Fruit fly (Drosophila melanogaster) whole organism, embryonic: Measurements from ENCODE around the gene Nt5b.
A peak's percentile ranks its signal among the peaks of the same experiment; 100 is the strongest.

Experiments
- Bteb2 ChIP-seq: fragments of 200-800 bp; sonication (Bioruptor generic); optimal IDR thresholded peaks from 2 replicates; lab custom pipeline; 2016; ENCODE audit warnings: missing biosample characterization, missing genetic modification characterization
- CG12155 ChIP-seq: fragments of 200-800 bp; sonication (Bioruptor generic); optimal IDR thresholded peaks from 3 replicates; lab custom pipeline; 2016; ENCODE audit warnings: missing biosample characterization, missing genetic modification characterization
- CG12744 ChIP-seq: fragments of 200-800 bp; sonication (Bioruptor generic); optimal IDR thresholded peaks from 2 replicates; lab custom pipeline; 2016; ENCODE audit warnings: missing biosample characterization, missing genetic modification characterization
- CG13424 ChIP-seq: fragments of 200-800 bp; sonication (Bioruptor generic); optimal IDR thresholded peaks from 2 replicates; lab custom pipeline; 2019; ENCODE audit warnings: missing biosample characterization, mild to moderate bottlenecking, missing genetic modification characterization, moderate library complexity
- CG14050 ChIP-seq: fragments of 200-800 bp; sonication (Bioruptor generic); IDR thresholded peaks from 3 replicates; pipeline ENCODE4 v1.3.6; 2022; ENCODE audit warnings: missing biosample characterization, missing genetic modification characterization
- CG17328 ChIP-seq: fragments of 200-800 bp; sonication (Bioruptor generic); IDR thresholded peaks from 2 replicates; pipeline ENCODE4 v1.3.6; 2022; ENCODE audit warnings: missing biosample characterization, missing genetic modification characterization
- CG17385 ChIP-seq: fragments of 200-800 bp; sonication (Bioruptor generic); optimal IDR thresholded peaks from 3 replicates; lab custom pipeline; 2018; ENCODE audit warnings: missing biosample characterization, mild to moderate bottlenecking, missing genetic modification characterization
- CG2875 ChIP-seq: fragments of 200-800 bp; sonication (Bioruptor generic); optimal IDR thresholded peaks from 2 replicates; lab custom pipeline; 2017; ENCODE audit warnings: missing biosample characterization, mild to moderate bottlenecking, missing genetic modification characterization, missing genetic modification reagents
- CG30020 ChIP-seq: fragments of 200-800 bp; optimal IDR thresholded peaks from 2 replicates; lab custom pipeline; 2019; ENCODE audit warnings: missing biosample characterization, mild to moderate bottlenecking, missing genetic modification characterization, moderate library complexity
- CG4424 ChIP-seq: fragments of 200-800 bp; sonication (Bioruptor generic); optimal IDR thresholded peaks from 3 replicates; lab custom pipeline; 2016; ENCODE audit warnings: missing biosample characterization, missing genetic modification characterization
- CG6272 ChIP-seq: fragments of 200-800 bp; sonication (Bioruptor generic); IDR thresholded peaks from 2 replicates; pipeline ENCODE4 v1.3.6; 2022; ENCODE audit warnings: missing biosample characterization, missing genetic modification characterization
- CG7786 ChIP-seq: fragments of 200-800 bp; sonication (Bioruptor generic); optimal IDR thresholded peaks from 2 replicates; lab custom pipeline; 2016; ENCODE audit warnings: missing biosample characterization, missing genetic modification characterization
- CG7928 ChIP-seq: fragments of 200-800 bp; sonication (Bioruptor generic); optimal IDR thresholded peaks from 2 replicates; lab custom pipeline; 2017; ENCODE audit warnings: missing biosample characterization, mild to moderate bottlenecking, missing genetic modification characterization
- CG8089 ChIP-seq: fragments of 200-800 bp; sonication (Bioruptor generic); optimal IDR thresholded peaks from 3 replicates; lab custom pipeline; 2016; ENCODE audit warnings: missing biosample characterization, missing genetic modification characterization
- CG8290 ChIP-seq, 3 experiments: fragments of 200-800 bp; sonication (Bioruptor generic); optimal IDR thresholded peaks; 2 replicates each; lab custom pipeline; 2016 to 2019; ENCODE audit warnings: missing biosample characterization in 3 of 3, missing genetic modification characterization in 3 of 3, mild to moderate bottlenecking in 2 of 3, moderate library complexity in 1 of 3
- CkIIα-i1 ChIP-seq: fragments of 200-800 bp; sonication (Bioruptor generic); IDR thresholded peaks from 2 replicates; pipeline ENCODE4 v1.3.6; 2022; ENCODE audit warnings: missing biosample characterization, missing genetic modification characterization
- Dfd ChIP-seq, 2 experiments: fragments of >200 bp; optimal IDR thresholded peaks; 2 replicates each; lab custom pipeline; 2017; ENCODE audit warnings: missing biosample characterization in 2 of 2, missing genetic modification characterization in 2 of 2
- Dref ChIP-seq: fragments of 200-800 bp; sonication (Bioruptor generic); IDR thresholded peaks from 2 replicates; pipeline ENCODE4 v1.3.6; 2022; ENCODE audit warnings: missing biosample characterization, missing genetic modification characterization
- Drgx ChIP-seq: fragments of 200-800 bp; sonication (Bioruptor generic); IDR thresholded peaks from 2 replicates; pipeline ENCODE4 v1.3.6; 2022; ENCODE audit warnings: missing biosample characterization, missing genetic modification characterization
- Elba2 ChIP-seq: fragments of 200-800 bp; sonication (Bioruptor generic); optimal IDR thresholded peaks from 3 replicates; lab custom pipeline; 2016; ENCODE audit warnings: missing biosample characterization, missing genetic modification characterization
- Ets65A ChIP-seq: fragments of 200-800 bp; sonication (Bioruptor generic); peaks from one replicate; lab custom pipeline; 2016; ENCODE audit warnings: missing biosample characterization, missing genetic modification characterization
- Fer2 ChIP-seq: fragments of 200-800 bp; sonication (Bioruptor generic); optimal IDR thresholded peaks from 2 replicates; lab custom pipeline; 2018; ENCODE audit warnings: missing biosample characterization, mild to moderate bottlenecking, missing genetic modification characterization, moderate library complexity
- Fer3 ChIP-seq: fragments of 200-800 bp; sonication (Bioruptor generic); optimal IDR thresholded peaks from 2 replicates; lab custom pipeline; 2018; ENCODE audit warnings: missing biosample characterization, mild to moderate bottlenecking, missing genetic modification characterization, moderate library complexity
- H15 ChIP-seq: fragments of 200-800 bp; sonication (Bioruptor generic); IDR thresholded peaks from 3 replicates; pipeline ENCODE4 v1.3.6; 2022; ENCODE audit warnings: missing biosample characterization, missing genetic modification characterization
- H2.0 ChIP-seq: fragments of 200-800 bp; sonication (Bioruptor generic); IDR thresholded peaks from 2 replicates; pipeline ENCODE4 v1.3.6; 2022; ENCODE audit warnings: missing biosample characterization, missing genetic modification characterization
- HmgZ ChIP-seq: fragments of 200-800 bp; sonication (Bioruptor generic); optimal IDR thresholded peaks from 2 replicates; lab custom pipeline; 2018; ENCODE audit warnings: missing biosample characterization, mild to moderate bottlenecking, missing genetic modification characterization
- Kr ChIP-seq: fragments of 200-800 bp; sonication (Bioruptor generic); optimal IDR thresholded peaks from 2 replicates; lab custom pipeline; 2017; ENCODE audit warnings: missing biosample characterization, mild to moderate bottlenecking, missing genetic modification characterization
- Lhr ChIP-seq: fragments of 200-800 bp; sonication (Bioruptor generic); optimal IDR thresholded peaks from 3 replicates; lab custom pipeline; 2017; ENCODE audit warnings: mild to moderate bottlenecking, missing biosample characterization, missing genetic modification reagents, missing genetic modification characterization
- Med ChIP-seq: fragments of 200-800 bp; sonication (Bioruptor generic); peaks from one replicate; lab custom pipeline; 2016; ENCODE audit warnings: missing biosample characterization, missing genetic modification characterization, mild to moderate bottlenecking, inconsistent platforms, moderate library complexity
- NC2β ChIP-seq: fragments of 200-800 bp; sonication (Bioruptor generic); optimal IDR thresholded peaks from 2 replicates; lab custom pipeline; 2016; ENCODE audit warnings: missing biosample characterization, missing genetic modification characterization
- Neu2 ChIP-seq: fragments of 200-800 bp; sonication (Bioruptor generic); optimal IDR thresholded peaks from 3 replicates; lab custom pipeline; 2016; ENCODE audit warnings: missing biosample characterization, missing genetic modification characterization, borderline replicate concordance
- Poxn ChIP-seq: fragments of 200-800 bp; sonication (Bioruptor generic); IDR thresholded peaks from 2 replicates; pipeline ENCODE4 v1.3.6; 2022; ENCODE audit warnings: missing biosample characterization, missing genetic modification characterization
- Vsx1 ChIP-seq: fragments of 200-800 bp; sonication (Bioruptor generic); optimal IDR thresholded peaks from 2 replicates; lab custom pipeline; 2017; ENCODE audit warnings: missing biosample characterization, mild to moderate bottlenecking, missing genetic modification characterization, missing genetic modification reagents
- amos ChIP-seq: fragments of 200-800 bp; sonication (Bioruptor generic); IDR thresholded peaks from 2 replicates; pipeline ENCODE4 v1.3.6; 2022; ENCODE audit warnings: missing biosample characterization, missing genetic modification characterization; ENCODE audit not compliant: partially characterized antibody
- br ChIP-seq: fragments of >200 bp; optimal IDR thresholded peaks from 2 replicates; lab custom pipeline; 2017
- bsh ChIP-seq, 2 experiments: fragments of 200-800 bp; sonication (Bioruptor generic); optimal IDR thresholded peaks; 2 replicates each; lab custom pipeline; 2017 to 2018; ENCODE audit warnings: mild to moderate bottlenecking in 2 of 2, missing biosample characterization in 2 of 2, missing genetic modification characterization in 2 of 2, moderate library complexity in 1 of 2
- crol ChIP-seq: fragments of 200-800 bp; sonication (Bioruptor generic); IDR thresholded peaks from 2 replicates; pipeline ENCODE4 v1.3.6; 2022; ENCODE audit warnings: missing biosample characterization, missing genetic modification characterization
- dan ChIP-seq: fragments of 200-800 bp; sonication (Bioruptor generic); IDR thresholded peaks from 2 replicates; pipeline ENCODE4 v1.3.6; 2022; ENCODE audit warnings: missing biosample characterization, missing genetic modification characterization
- fd3F ChIP-seq: fragments of 200-800 bp; sonication (Bioruptor generic); optimal IDR thresholded peaks from 2 replicates; lab custom pipeline; 2018; ENCODE audit warnings: missing biosample characterization, mild to moderate bottlenecking, missing genetic modification characterization, moderate library complexity
- fu2 ChIP-seq: fragments of 200-800 bp; sonication (Bioruptor generic); optimal IDR thresholded peaks from 2 replicates; lab custom pipeline; 2016; ENCODE audit warnings: missing biosample characterization, missing genetic modification characterization
- gcm2 ChIP-seq: fragments of 200-800 bp; sonication (Bioruptor generic); optimal IDR thresholded peaks from 2 replicates; lab custom pipeline; 2016; ENCODE audit warnings: missing biosample characterization, missing genetic modification characterization
- her ChIP-seq: fragments of 200-800 bp; sonication (Bioruptor generic); optimal IDR thresholded peaks from 2 replicates; lab custom pipeline; 2016; ENCODE audit warnings: missing biosample characterization, missing genetic modification characterization
- kni ChIP-seq: fragments of 200-800 bp; sonication (Bioruptor generic); optimal IDR thresholded peaks from 3 replicates; lab custom pipeline; 2017; ENCODE audit warnings: mild to moderate bottlenecking, missing biosample characterization, missing genetic modification reagents, missing genetic modification characterization
- onecut ChIP-seq: fragments of 200-800 bp; sonication (Bioruptor generic); IDR thresholded peaks from 2 replicates; pipeline ENCODE4 v1.3.6; 2022; ENCODE audit warnings: missing biosample characterization, missing genetic modification characterization
- ranshi ChIP-seq: fragments of 200-800 bp; sonication (Bioruptor generic); IDR thresholded peaks from 2 replicates; pipeline ENCODE4 v1.3.6; 2022; ENCODE audit warnings: missing biosample characterization, missing genetic modification characterization
- ro ChIP-seq: fragments of 200-800 bp; sonication (Bioruptor generic); IDR thresholded peaks from 2 replicates; pipeline ENCODE4 v1.3.6; 2022; ENCODE audit warnings: missing biosample characterization, missing genetic modification characterization
- row ChIP-seq: fragments of 200-800 bp; sonication (Bioruptor generic); IDR thresholded peaks from 3 replicates; pipeline ENCODE4 v1.3.6; 2022; ENCODE audit warnings: missing biosample characterization, missing genetic modification characterization
- ssp ChIP-seq: fragments of 200-800 bp; sonication (Bioruptor generic); IDR thresholded peaks from 2 replicates; pipeline ENCODE4 v1.3.6; 2022; ENCODE audit warnings: missing biosample characterization, missing genetic modification characterization

The Nt5b gene

dm6 chrX:18422112-18422511 lies 12.2 kb upstream of the Nt5b start, which contains the start of gene CG42323:
Gene CG42323 (plus strand): TSS chrX:18422413.
- TF ChIP-seq fd3F (GFP tag; lab: Kevin White, UChicago) (no peak), Ets65A (GFP tag; lab: Kevin White, UChicago) (peak; percentile 89), Drgx (GFP tag; lab: Robert Waterston, UW) (0 out of 2 replicates have a peak, but pooled peaks have one; percentile 37)

dm6 chrX:18415115-18415514 lies 5.2 kb upstream of the Nt5b start, which contains the start of gene CG15056:
Gene CG15056 (plus strand): TSS chrX:18415415.
- TF ChIP-seq CG30020 (tag; lab: Kevin White, UChicago) (no peak), CG7928 (GFP tag; lab: Kevin White, UChicago) (no peak), CG12744 (GFP tag; lab: Kevin White, UChicago) (no peak), Dfd (GFP tag; optimal IDR thresholded peaks at IDR 0.05; lab: Kevin White, UChicago) (no peak), H15 (GFP tag; lab: Robert Waterston, UW) (no peak), CG17385 (GFP tag; lab: Kevin White, UChicago) (no peak), CG4424 (no peak), her (GFP tag; lab: Kevin White, UChicago) (no peak), CG6272 (GFP tag; lab: Robert Waterston, UW) (no peak), CG7786 (no peak)

dm6 chrX:18409449-18409848 lies 495 bp downstream of the Nt5b start:
- TF ChIP-seq crol (peak; percentile 27; the same call in 1 of the 2 replicates), CG8089 (GFP tag; lab: Kevin White, UChicago) (no peak), dan (GFP tag; lab: Robert Waterston, UW) (no peak), Fer2 (tag; lab: Kevin White, UChicago) (no peak), Dref (GFP tag; lab: Robert Waterston, UW) (no peak), onecut (GFP tag; lab: Robert Waterston, UW) (peak; percentile 72), row (GFP tag; lab: Robert Waterston, UW) (no peak), CkIIα-i1 (GFP tag; lab: Robert Waterston, UW) (no peak), Med (GFP tag; lab: Kevin White, UChicago) (peak; percentile 53), CG12155 (GFP tag; lab: Kevin White, UChicago) (no peak), Vsx1 (GFP tag; lab: Kevin White, UChicago) (peak; percentile 54), Lhr (GFP tag; lab: Kevin White, UChicago) (no peak), kni (GFP tag; lab: Kevin White, UChicago) (no peak), H2.0 (GFP tag; lab: Robert Waterston, UW) (no peak), Bteb2 (GFP tag; lab: Kevin White, UChicago) (no peak), br (no peak), CG13424 (tag; lab: Kevin White, UChicago) (no peak), amos (no peak), ssp (GFP tag; lab: Robert Waterston, UW) (no peak), NC2β (GFP tag; lab: Kevin White, UChicago) (no peak)

- no peak for TF ChIP-seq Poxn
- TF ChIP-seq CG8290 (GFP tag; optimal IDR thresholded peaks at IDR 0.05; lab: Kevin White, UChicago), result no peak
- peak in 1 of 2 experiments; percentile 3 for TF ChIP-seq CG8290 (tag; optimal IDR thresholded peaks at IDR 0.05; lab: Kevin White, UChicago)
- peak in 1 of 2 experiments; percentile 20 for TF ChIP-seq bsh (GFP tag; optimal IDR thresholded peaks at IDR 0.05; lab: Kevin White, UChicago)
- TF ChIP-seq gcm2 (GFP tag; lab: Kevin White, UChicago), result no peak
- TF ChIP-seq CG2875, result no peak
- no peak for TF ChIP-seq fu2 (GFP tag; lab: Kevin White, UChicago)
- peak; percentile 5 for TF ChIP-seq HmgZ (tag; lab: Kevin White, UChicago)
- no peak for TF ChIP-seq Elba2 (GFP tag; lab: Kevin White, UChicago)
- no peak for TF ChIP-seq Neu2
- TF ChIP-seq Fer3, result peak; percentile 18
- no peak for TF ChIP-seq Kr (GFP tag; lab: Kevin White, UChicago)
- no peak for TF ChIP-seq CG14050 (GFP tag; lab: Robert Waterston, UW)
- no peak for TF ChIP-seq Dfd (GFP tag; optimal IDR thresholded peaks at IDR 0.05; lab: Kevin White, UChicago)
- no peak for TF ChIP-seq ro
- no peak for TF ChIP-seq crol
- peak; percentile 32; the same call in 1 of the 2 replicates for TF ChIP-seq CG17328
- TF ChIP-seq ssp (GFP tag; lab: Robert Waterston, UW), result no peak
- TF ChIP-seq ranshi (GFP tag; lab: Robert Waterston, UW), result no peak
Observed at dm6 chrX:18407394-18407721, 2.6 kb downstream of the Nt5b start.
